Worm (Caenorhabditis elegans) whole organism, L4 larva: Measurements from ENCODE around the gene F08F8.9.

ENCODE experiments used
- F26F4.8 ChIP-seq: fragments of 200-800 bp; sonication (Bioruptor generic); conservative IDR thresholded peaks from 2 replicates; pipeline ENCODE4 v1.3.6; 2022; ENCODE audit warnings: missing genetic modification characterization, missing compliant biosample characterization
- lin-39 ChIP-seq: fragments of 150-350 bp; optimal IDR thresholded peaks from 2 replicates; lab custom pipeline; 2014; ENCODE audit warnings: missing biosample characterization, missing genetic modification reagents, missing genetic modification characterization
- nhr-237 ChIP-seq: sonication (generic microtip); optimal IDR thresholded peaks from 2 replicates; lab custom pipeline; 2017; ENCODE audit warnings: missing biosample characterization, missing genetic modification characterization
- nhr-25 ChIP-seq: sonication (generic microtip); optimal IDR thresholded peaks from 2 replicates; lab custom pipeline; 2017; ENCODE audit warnings: missing genetic modification characterization, mild to moderate bottlenecking, missing compliant biosample characterization, antibody characterized with exemption, moderate library complexity, borderline replicate concordance; ENCODE audit not compliant: insufficient read depth
- sdz-12 ChIP-seq: fragments of 200-800 bp; sonication (Bioruptor generic); optimal IDR thresholded peaks from 2 replicates; lab custom pipeline; 2018; ENCODE audit warnings: mild to moderate bottlenecking, missing genetic modification characterization, missing compliant biosample characterization
- unc-62 ChIP-seq, 3 experiments: fragments of 150-350 bp in 1 of 3; sonication (generic microtip); optimal IDR thresholded peaks in 2 of 3; peaks in 1 of 3; 1 replicate in 1 of 3; 2 replicates in 2 of 3; lab custom pipeline; 2014 to 2017; ENCODE audit warnings: missing biosample characterization in 3 of 3, missing genetic modification characterization in 3 of 3, missing genetic modification reagents in 3 of 3, missing genotype in 1 of 3

DNA sequence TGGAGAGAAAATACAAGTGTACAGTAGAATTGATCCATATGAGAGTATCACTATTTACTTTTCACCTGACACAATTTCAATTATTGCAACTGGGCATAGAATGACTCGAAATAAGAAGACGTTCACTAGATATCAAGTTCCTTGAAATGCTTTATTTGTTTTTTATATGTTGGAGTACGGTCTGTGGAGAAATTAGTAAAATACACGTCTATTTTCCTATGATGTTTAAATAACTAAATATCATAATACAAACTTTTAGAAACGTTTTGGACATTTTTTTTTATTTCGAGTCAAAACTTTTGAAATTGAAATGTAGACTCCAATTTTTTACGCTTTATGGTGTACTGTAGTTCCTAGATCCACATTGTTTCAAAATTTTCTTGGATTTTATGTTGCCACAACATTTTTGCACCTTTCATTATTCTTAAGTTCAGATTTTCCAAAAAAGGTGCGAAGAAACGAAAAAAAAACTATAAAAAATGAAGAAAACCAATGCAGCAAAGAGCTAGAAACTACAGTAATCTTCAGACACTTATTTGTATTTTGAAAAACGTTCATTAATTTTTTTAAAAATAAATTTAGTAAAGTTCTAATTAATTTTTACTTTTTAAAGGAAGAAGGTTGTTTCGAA is 15.7 kb upstream of the F08F8.9 start:
- TF ChIP-seq F26F4.8 (GFP tag; lab: Robert Waterston, UW) (no peak), sdz-12 (GFP tag; lab: Kevin White, UChicago) (peak; percentile 83), nhr-25 (no peak), unc-62 (GFP tag; optimal IDR thresholded peaks at IDR 0.05 in 1 of 2; lab: Kevin White, UChicago) (no peak), unc-62 (tag; optimal IDR thresholded peaks at IDR 0.05; lab: Kevin White, UChicago) (no peak), nhr-237 (tag; lab: Kevin White, UChicago) (no peak), lin-39 (tag; lab: Kevin White, UChicago) (no peak)
